Worm (Caenorhabditis elegans): ENCODE data around the gene ttr-59.

- no peak for TF ChIP-seq tab-1 (GFP tag; IDR thresholded peaks at IDR 0.05)
- no peak for TF ChIP-seq cog-1 (tag; optimal IDR thresholded peaks at IDR 0.05)
- TF ChIP-seq ztf-29 (GFP tag; IDR thresholded peaks at IDR 0.05), result no peak
- TF ChIP-seq flt-1 (GFP tag; IDR thresholded peaks at IDR 0.05), result no peak
- TF ChIP-seq T22C8.4 (GFP tag; IDR thresholded peaks at IDR 0.05), result no peak
- no peak for TF ChIP-seq ref-1 (GFP tag; conservative IDR thresholded peaks at IDR 0.05)
- no peak for TF ChIP-seq ztf-23 (GFP tag; IDR thresholded peaks at IDR 0.05)
- TF ChIP-seq med-1 (GFP tag; optimal IDR thresholded peaks at IDR 0.05; ENCODE audit: insufficient read depth), result no peak
- no peak for TF ChIP-seq klf-2 (GFP tag; conservative IDR thresholded peaks at IDR 0.05)
Measured at ce11 chrX:7378608-7379007, 49.0 kb downstream of the ttr-59 start.

Measured in whole organism, midembryonic.